Worm (Caenorhabditis elegans) whole organism, late embryonic: Measurements from ENCODE around the gene zhp-4.

Experiments used
- K02D7.2 ChIP-seq: sonication (generic microtip); optimal IDR thresholded peaks from 2 replicates; lab custom pipeline; 2017; ENCODE audit warnings: mild to moderate bottlenecking, missing genetic modification characterization, missing compliant biosample characterization
- ama-1 ChIP-seq: fragments of 150-350 bp; optimal IDR thresholded peaks from 2 replicates; lab custom pipeline; 2014
- ceh-34 ChIP-seq: sonication (generic microtip); optimal IDR thresholded peaks from 2 replicates; lab custom pipeline; 2016; ENCODE audit warnings: mild to moderate bottlenecking, missing genetic modification characterization, missing compliant biosample characterization
- dmd-4 ChIP-seq: sonication (generic microtip); optimal IDR thresholded peaks from 2 replicates; lab custom pipeline; 2016; ENCODE audit warnings: borderline replicate concordance, missing genetic modification characterization, missing compliant biosample characterization
- ets-4 ChIP-seq: sonication (generic microtip); optimal IDR thresholded peaks from 2 replicates; lab custom pipeline; 2016; ENCODE audit warnings: missing genetic modification characterization, missing compliant biosample characterization
- fax-1 ChIP-seq: sonication (generic microtip); optimal IDR thresholded peaks from 2 replicates; lab custom pipeline; 2016; ENCODE audit warnings: missing genotype, missing genetic modification characterization, missing compliant biosample characterization
- hlh-15 ChIP-seq: sonication (generic microtip); optimal IDR thresholded peaks from 2 replicates; lab custom pipeline; 2016; ENCODE audit warnings: missing genetic modification characterization, missing compliant biosample characterization
- pha-4 ChIP-seq: fragments of 150-350 bp; optimal IDR thresholded peaks from 2 replicates; lab custom pipeline; 2018; ENCODE audit warnings: missing biosample characterization, missing genetic modification reagents, missing genetic modification characterization
- pqm-1 ChIP-seq: sonication (generic microtip); optimal IDR thresholded peaks from 2 replicates; lab custom pipeline; 2016; ENCODE audit warnings: missing genetic modification characterization, missing compliant biosample characterization
- ref-2 ChIP-seq: sonication (generic microtip); optimal IDR thresholded peaks from 2 replicates; lab custom pipeline; 2016; ENCODE audit warnings: missing genetic modification characterization, missing compliant biosample characterization
- tbx-2 ChIP-seq: sonication (generic microtip); optimal IDR thresholded peaks from 2 replicates; lab custom pipeline; 2016; ENCODE audit warnings: missing genetic modification characterization, missing compliant biosample characterization
- unc-55 ChIP-seq: sonication (generic microtip); optimal IDR thresholded peaks from 2 replicates; lab custom pipeline; 2017; ENCODE audit warnings: missing biosample characterization, missing genetic modification reagents, missing genetic modification characterization
- zip-5 ChIP-seq: sonication (generic microtip); optimal IDR thresholded peaks from 2 replicates; lab custom pipeline; 2016; ENCODE audit warnings: missing genetic modification characterization, missing compliant biosample characterization

DNA sequence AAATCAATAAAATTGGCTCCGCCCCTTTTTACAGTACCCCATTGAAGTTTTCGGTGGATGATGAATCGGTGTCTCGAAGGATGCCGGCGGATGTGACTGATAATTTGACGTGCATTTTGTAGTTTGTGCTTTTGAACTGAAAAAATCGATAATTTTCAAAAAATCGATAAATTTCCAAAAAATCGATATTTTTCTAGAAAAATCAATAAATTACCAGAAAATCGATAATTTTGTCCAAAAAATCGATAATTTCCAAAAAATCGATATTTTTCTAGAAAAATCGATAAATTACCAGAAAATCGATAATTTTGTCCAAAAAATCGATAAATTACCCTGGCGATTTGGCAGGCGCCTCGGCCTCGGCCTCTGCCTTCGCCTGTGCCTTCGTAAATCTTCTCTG, 2.1 kb downstream of the zhp-4 start:
- no peak for TF ChIP-seq ceh-34
- no peak for TF ChIP-seq zip-5
- TF ChIP-seq unc-55 = no peak
- TF ChIP-seq pqm-1 = no peak
- TF ChIP-seq fax-1 (tag; lab: Kevin White, UChicago) = no peak
- TF ChIP-seq K02D7.2 (tag; lab: Kevin White, UChicago) = no peak
- TF ChIP-seq ama-1 (lab: Kevin White, UChicago) = no peak
- TF ChIP-seq pha-4 = no peak
- TF ChIP-seq ref-2 (tag; lab: Kevin White, UChicago) = no peak
- TF ChIP-seq hlh-15 (tag; lab: Kevin White, UChicago) = no peak
- TF ChIP-seq dmd-4 (tag; lab: Kevin White, UChicago) = no peak
- no peak for TF ChIP-seq tbx-2 (tag; lab: Kevin White, UChicago)
- no peak for TF ChIP-seq ets-4
